Fruit fly (Drosophila melanogaster): ENCODE results near the gene CG32708.

The CG32708 gene

dm6 chrX:9108387-9108786 is 22.7 kb downstream of the CG32708 start, which contains the start of gene AP-1gamma:
AP-1gamma (plus strand) TSS chrX:9108691.
- TF ChIP-seq Gug (GFP tag; IDR thresholded peaks at IDR 0.05), result no peak
- peak; percentile 22 for TF ChIP-seq vri (GFP tag; optimal IDR thresholded peaks at IDR 0.05)

DNA sequence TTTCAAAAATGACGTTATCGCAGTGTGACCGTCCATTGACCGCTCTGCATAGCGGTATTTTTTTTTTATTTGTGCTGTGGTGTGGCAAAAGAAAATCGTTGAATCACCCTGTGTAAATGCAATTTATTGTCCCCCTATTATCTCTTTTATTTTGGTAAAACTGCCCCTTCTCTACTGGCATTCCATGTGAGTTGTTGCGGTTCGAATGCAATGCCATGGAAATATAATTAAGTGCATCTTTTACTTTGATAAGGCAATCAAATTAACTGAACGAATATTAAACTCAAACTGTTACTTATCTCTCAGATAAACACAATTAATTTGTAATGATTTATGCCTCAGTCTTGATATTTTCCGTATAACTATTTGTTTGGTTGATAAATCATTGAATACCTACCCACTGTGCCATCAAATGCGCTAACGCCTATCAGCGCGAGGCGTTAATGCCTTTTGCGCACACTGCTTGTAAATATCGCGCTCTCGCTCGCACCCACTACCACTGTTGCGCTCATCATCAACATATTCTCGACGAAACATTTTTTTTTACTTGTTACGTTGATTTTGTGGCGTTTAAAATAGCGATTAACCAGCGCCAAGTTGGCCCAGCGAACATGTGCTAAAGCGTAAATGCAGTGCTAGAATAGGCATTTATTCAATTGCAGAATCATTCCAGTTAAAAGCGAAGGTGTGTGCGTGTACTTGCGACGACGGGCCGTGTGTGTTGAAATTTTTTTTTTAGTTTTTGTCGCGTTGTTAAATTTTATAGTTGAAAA is 23.5 kb downstream of the CG32708 start:
- TF ChIP-seq CG31627 (GFP tag; optimal IDR thresholded peaks at IDR 0.05), result peak; percentile 66
- TF ChIP-seq CG6808 (GFP tag; optimal IDR thresholded peaks at IDR 0.05), result no peak
- peak; percentile 69 for TF ChIP-seq topi (GFP tag; optimal IDR thresholded peaks at IDR 0.05)
- no peak for TF ChIP-seq eg (GFP tag; IDR thresholded peaks at IDR 0.05)
- TF ChIP-seq Lpt (GFP tag; optimal IDR thresholded peaks at IDR 0.05), result no peak
- peak; percentile 61 for TF ChIP-seq Ets21C (GFP tag; optimal IDR thresholded peaks at IDR 0.05)
- TF ChIP-seq cyc (GFP tag; optimal IDR thresholded peaks at IDR 0.05), result peak; percentile 61
- no peak for TF ChIP-seq vri (GFP tag; optimal IDR thresholded peaks at IDR 0.05)
- no peak for TF ChIP-seq Hr38 (GFP tag; optimal IDR thresholded peaks at IDR 0.05)
- peak; percentile 39 for TF ChIP-seq CG11762 (GFP tag; optimal IDR thresholded peaks at IDR 0.05; ENCODE audit: insufficient read depth)
- peak; percentile 65 for TF ChIP-seq Sox14 (GFP tag; optimal IDR thresholded peaks at IDR 0.05)
- peak; percentile 58 for TF ChIP-seq Eip75B (GFP tag; optimal IDR thresholded peaks at IDR 0.05)
- TF ChIP-seq salr (GFP tag; optimal IDR thresholded peaks at IDR 0.05), result peak; percentile 1 to 46
- peak in 1 of 2 experiments; percentile 25 for TF ChIP-seq ss (GFP tag; optimal IDR thresholded peaks at IDR 0.05)
- TF ChIP-seq fd59A (GFP tag; optimal IDR thresholded peaks at IDR 0.05), result no peak
- TF ChIP-seq CG15336 (GFP tag; IDR thresholded peaks at IDR 0.05), result peak; percentile 36; the same call in 1 of the 2 replicates
- peak; percentile 16 for TF ChIP-seq CG8319 (GFP tag; optimal IDR thresholded peaks at IDR 0.05)
- no peak for TF ChIP-seq Eip93F (GFP tag; optimal IDR thresholded peaks at IDR 0.05)
- peak; percentile 48 for TF ChIP-seq CG3032 (tag; optimal IDR thresholded peaks at IDR 0.05)
- no peak for TF ChIP-seq Sox102F (GFP tag; optimal IDR thresholded peaks at IDR 0.05)
- TF ChIP-seq CG3919 (GFP tag; optimal IDR thresholded peaks at IDR 0.05), result no peak
- peak; percentile 16 for TF ChIP-seq CG1621 (tag; optimal IDR thresholded peaks at IDR 0.05)
- TF ChIP-seq fkh (GFP tag; optimal IDR thresholded peaks at IDR 0.05), result peak; percentile 75
- TF ChIP-seq CG10631 (GFP tag; optimal IDR thresholded peaks at IDR 0.05), result peak; percentile 57
- no peak for TF ChIP-seq OdsH (GFP tag; optimal IDR thresholded peaks at IDR 0.05)
- TF ChIP-seq pdm3 (GFP tag; optimal IDR thresholded peaks at IDR 0.05), result peak; percentile 67
- no peak for TF ChIP-seq CG7368 (GFP tag; optimal IDR thresholded peaks at IDR 0.05)
- TF ChIP-seq Hr39 (GFP tag; optimal IDR thresholded peaks at IDR 0.05), result peak; percentile 71
- TF ChIP-seq Ets96B (tag; optimal IDR thresholded peaks at IDR 0.05), result peak; percentile 23
- TF ChIP-seq acj6 (GFP tag; optimal IDR thresholded peaks at IDR 0.05), result peak; percentile 47
- TF ChIP-seq net (GFP tag; optimal IDR thresholded peaks at IDR 0.05), result peak; percentile 57
- TF ChIP-seq CG8632 (GFP tag; optimal IDR thresholded peaks at IDR 0.05), result peak; percentile 46
- no peak for TF ChIP-seq CG16779 (tag; optimal IDR thresholded peaks at IDR 0.05)
- TF ChIP-seq Hr4 (GFP tag; optimal IDR thresholded peaks at IDR 0.05), result no peak
- TF ChIP-seq Smox (GFP tag; optimal IDR thresholded peaks at IDR 0.05), result peak; percentile 66
- TF ChIP-seq fd85E (GFP tag; optimal IDR thresholded peaks at IDR 0.05), result no peak
- TF ChIP-seq esn (GFP tag; optimal IDR thresholded peaks at IDR 0.05), result peak; percentile 59
- peak; percentile 37 for TF ChIP-seq CG11902 (GFP tag; optimal IDR thresholded peaks at IDR 0.05)
- no peak for TF ChIP-seq CG4318 (GFP tag; optimal IDR thresholded peaks at IDR 0.05)
- TF ChIP-seq dac (GFP tag; optimal IDR thresholded peaks at IDR 0.05), result peak; percentile 9
- TF ChIP-seq dsx (GFP tag; optimal IDR thresholded peaks at IDR 0.05; ENCODE audit: poor library complexity, severe bottlenecking), result no peak
- TF ChIP-seq Eip78C (GFP tag), result peak; percentile 81
- TF ChIP-seq CG34406 (GFP tag; optimal IDR thresholded peaks at IDR 0.05), result peak; percentile 21
- TF ChIP-seq CG32006 (GFP tag; optimal IDR thresholded peaks at IDR 0.05), result peak; percentile 66
- TF ChIP-seq CG8119 (GFP tag; IDR thresholded peaks at IDR 0.05), result peak; percentile 48; the same call in 2 of the 3 replicates
- TF ChIP-seq Gug (GFP tag; IDR thresholded peaks at IDR 0.05), result peak; percentile 18; the same call in 1 of the 2 replicates
- TF ChIP-seq CG6276 (GFP tag; optimal IDR thresholded peaks at IDR 0.05), result no peak
- peak; percentile 53 for TF ChIP-seq Sox15 (GFP tag; optimal IDR thresholded peaks at IDR 0.05)

All from whole organism, prepupa.